Worm (Caenorhabditis elegans) whole organism, L1 larva: Measurements from ENCODE around the gene F15H10.12.

Experiments used
- C16A3.4 ChIP-seq: fragments of 150-350 bp; optimal IDR thresholded peaks from 2 replicates; lab custom pipeline; 2014; ENCODE audit warnings: missing biosample characterization, missing genetic modification characterization
- C34B4.2 ChIP-seq: sonication (generic microtip); optimal IDR thresholded peaks from 2 replicates; lab custom pipeline; 2017; ENCODE audit warnings: mild to moderate bottlenecking, missing genetic modification characterization, missing compliant biosample characterization
- aly-2 ChIP-seq: fragments of 150-350 bp; optimal IDR thresholded peaks from 2 replicates; lab custom pipeline; 2014; ENCODE audit warnings: missing biosample characterization, missing genetic modification characterization
- ama-1 ChIP-seq: fragments of 150-350 bp; optimal IDR thresholded peaks from 2 replicates; lab custom pipeline; 2014
- blmp-1 ChIP-seq: fragments of 150-350 bp; optimal IDR thresholded peaks from 2 replicates; lab custom pipeline; 2014; ENCODE audit warnings: missing biosample characterization, missing genetic modification characterization
- ceh-82 ChIP-seq, 3 experiments: fragments of 150-350 bp in 1 of 3; sonication (generic microtip) in 2 of 3; optimal IDR thresholded peaks; 2 replicates each; lab custom pipeline; 2014 to 2017; ENCODE audit warnings: missing biosample characterization in 3 of 3, missing genetic modification characterization in 3 of 3
- ceh-88 ChIP-seq: fragments of 200-800 bp; sonication (Bioruptor generic); IDR thresholded peaks from 2 replicates; pipeline ENCODE4 v1.3.6; 2022; ENCODE audit warnings: missing genetic modification characterization, missing compliant biosample characterization
- ceh-90 ChIP-seq: sonication (generic microtip); optimal IDR thresholded peaks from 2 replicates; lab custom pipeline; 2016; ENCODE audit warnings: missing genetic modification characterization, missing compliant biosample characterization
- dpl-1 ChIP-seq, 3 experiments: fragments of 150-350 bp in 2 of 3; sonication (generic microtip) in 1 of 3; optimal IDR thresholded peaks; 2 replicates each; lab custom pipeline; 2014 to 2017; ENCODE audit warnings: missing biosample characterization in 3 of 3, missing genetic modification characterization in 3 of 3, missing genetic modification reagents in 3 of 3
- dsc-1 ChIP-seq: sonication (generic microtip); optimal IDR thresholded peaks from 2 replicates; lab custom pipeline; 2016; ENCODE audit warnings: mild to moderate bottlenecking, missing genetic modification characterization, missing compliant biosample characterization
- efl-1 ChIP-seq, 4 experiments: fragments of 150-350 bp; optimal IDR thresholded peaks in 3 of 4; peaks in 1 of 4; 1 replicate in 1 of 4; 2 replicates in 3 of 4; lab custom pipeline; 2014; ENCODE audit warnings: missing biosample characterization in 2 of 4, missing genetic modification characterization in 2 of 4, missing genetic modification reagents in 2 of 4
- egl-13 ChIP-seq: sonication (generic microtip); optimal IDR thresholded peaks from 2 replicates; lab custom pipeline; 2016; ENCODE audit warnings: missing genotype, missing genetic modification reagents, missing genetic modification characterization, missing compliant biosample characterization
- egl-27 ChIP-seq, 2 experiments: fragments of 150-350 bp in 1 of 2; sonication (generic microtip); optimal IDR thresholded peaks; 3 replicates each; lab custom pipeline; 2017 to 2018; ENCODE audit warnings: missing biosample characterization in 2 of 2, missing genetic modification characterization in 2 of 2, missing genetic modification reagents in 2 of 2
- elt-2 ChIP-seq: sonication (generic microtip); optimal IDR thresholded peaks from 2 replicates; lab custom pipeline; 2016; ENCODE audit warnings: missing genetic modification characterization, mild to moderate bottlenecking, inconsistent platforms, missing compliant biosample characterization, missing genetic modification reagents
- fkh-10 ChIP-seq: sonication (generic microtip); optimal IDR thresholded peaks from 2 replicates; lab custom pipeline; 2017; ENCODE audit warnings: missing biosample characterization, missing genetic modification reagents, missing genetic modification characterization
- fkh-8 ChIP-seq: sonication (generic microtip); optimal IDR thresholded peaks from 2 replicates; lab custom pipeline; 2016; ENCODE audit warnings: mild to moderate bottlenecking, missing genetic modification characterization, missing compliant biosample characterization
- fos-1 ChIP-seq: fragments of 150-350 bp; optimal IDR thresholded peaks from 2 replicates; lab custom pipeline; 2014; ENCODE audit warnings: missing biosample characterization, missing genetic modification characterization
- hlh-17 ChIP-seq: fragments of 200-800 bp; sonication (Bioruptor generic); optimal IDR thresholded peaks from 2 replicates; lab custom pipeline; 2018; ENCODE audit warnings: missing genetic modification characterization, mild to moderate bottlenecking, missing compliant biosample characterization, moderate library complexity, borderline replicate concordance
- hpl-2 ChIP-seq: fragments of 150-350 bp; optimal IDR thresholded peaks from 2 replicates; lab custom pipeline; 2014; ENCODE audit warnings: missing biosample characterization, missing genetic modification reagents, missing genetic modification characterization
- isw-1 ChIP-seq: fragments of 200-800 bp; sonication (Bioruptor generic); IDR thresholded peaks from 2 replicates; pipeline ENCODE4 v1.3.6; 2022; ENCODE audit warnings: missing genetic modification characterization, missing compliant biosample characterization
- lin-13 ChIP-seq: fragments of 150-350 bp; optimal IDR thresholded peaks from 2 replicates; lab custom pipeline; 2014; ENCODE audit warnings: missing biosample characterization, missing genetic modification reagents, missing genetic modification characterization
- lin-39 ChIP-seq: fragments of 150-350 bp; optimal IDR thresholded peaks from 2 replicates; lab custom pipeline; 2014; ENCODE audit warnings: missing biosample characterization, missing genetic modification reagents, missing genetic modification characterization
- lir-3 ChIP-seq: sonication (generic microtip); optimal IDR thresholded peaks from 2 replicates; lab custom pipeline; 2016; ENCODE audit warnings: mild to moderate bottlenecking, missing genetic modification characterization, moderate library complexity, missing compliant biosample characterization; ENCODE audit not compliant: poor library complexity
- lsy-2 ChIP-seq, 2 experiments: fragments of 150-350 bp; optimal IDR thresholded peaks; 2 replicates each; lab custom pipeline; 2014; ENCODE audit warnings: missing biosample characterization in 2 of 2, missing genetic modification characterization in 2 of 2
- mdl-1 ChIP-seq, 2 experiments: fragments of 150-350 bp; optimal IDR thresholded peaks; 2 replicates each; lab custom pipeline; 2014 to 2017; ENCODE audit warnings: missing biosample characterization in 2 of 2, missing genetic modification characterization in 2 of 2, inconsistent platforms in 1 of 2
- mef-2 ChIP-seq: fragments of 150-350 bp; optimal IDR thresholded peaks from 2 replicates; lab custom pipeline; 2014; ENCODE audit warnings: missing biosample characterization, missing genetic modification characterization
- nhr-12 ChIP-seq: sonication (generic microtip); optimal IDR thresholded peaks from 2 replicates; lab custom pipeline; 2017; ENCODE audit warnings: missing biosample characterization, missing genetic modification characterization
- nhr-19 ChIP-seq: fragments of 200-800 bp; sonication (Bioruptor generic); conservative IDR thresholded peaks from 2 replicates; pipeline ENCODE4 v1.3.6; 2022; ENCODE audit warnings: missing genetic modification characterization, missing compliant biosample characterization
- nhr-20 ChIP-seq: sonication (generic microtip); optimal IDR thresholded peaks from 2 replicates; lab custom pipeline; 2016; ENCODE audit warnings: mild to moderate bottlenecking, missing genetic modification characterization, missing compliant biosample characterization
- nhr-237 ChIP-seq: fragments of 150-350 bp; optimal IDR thresholded peaks from 2 replicates; lab custom pipeline; 2014; ENCODE audit warnings: missing biosample characterization, missing genetic modification characterization
- nhr-28 ChIP-seq: fragments of 150-350 bp; optimal IDR thresholded peaks from 2 replicates; lab custom pipeline; 2014; ENCODE audit warnings: missing biosample characterization, missing genetic modification characterization
- nhr-71 ChIP-seq: sonication (generic microtip); optimal IDR thresholded peaks from 2 replicates; lab custom pipeline; 2016; ENCODE audit warnings: mild to moderate bottlenecking, missing genetic modification characterization, moderate library complexity, missing compliant biosample characterization
- nhr-90 ChIP-seq: sonication (generic microtip); optimal IDR thresholded peaks from 2 replicates; lab custom pipeline; 2016; ENCODE audit warnings: mild to moderate bottlenecking, missing genetic modification characterization, missing compliant biosample characterization; ENCODE audit not compliant: poor library complexity
- snpc-4 ChIP-seq: fragments of 150-350 bp; optimal IDR thresholded peaks from 2 replicates; lab custom pipeline; 2014; ENCODE audit warnings: missing biosample characterization, missing genetic modification characterization
- snu-23 ChIP-seq: sonication (generic microtip); optimal IDR thresholded peaks from 2 replicates; lab custom pipeline; 2016; ENCODE audit warnings: missing genetic modification characterization, missing compliant biosample characterization
- sox-4 ChIP-seq: sonication (generic microtip); optimal IDR thresholded peaks from 2 replicates; lab custom pipeline; 2016; ENCODE audit warnings: missing genetic modification characterization, missing compliant biosample characterization
- sptf-1 ChIP-seq: fragments of 150-350 bp; optimal IDR thresholded peaks from 2 replicates; lab custom pipeline; 2014; ENCODE audit warnings: missing biosample characterization, missing genetic modification characterization
- swsn-7 ChIP-seq: sonication (generic microtip); optimal IDR thresholded peaks from 2 replicates; lab custom pipeline; 2016; ENCODE audit warnings: missing genetic modification characterization, missing compliant biosample characterization
- tlp-1 ChIP-seq: fragments of 150-350 bp; optimal IDR thresholded peaks from 2 replicates; lab custom pipeline; 2014; ENCODE audit warnings: missing biosample characterization, missing genetic modification characterization
- unc-130 ChIP-seq: fragments of 150-350 bp; optimal IDR thresholded peaks from 2 replicates; lab custom pipeline; 2017; ENCODE audit warnings: missing biosample characterization, missing genetic modification characterization, inconsistent platforms
- unc-98 ChIP-seq: fragments of 200-800 bp; sonication (Bioruptor generic); IDR thresholded peaks from 2 replicates; pipeline ENCODE4 v1.3.6; 2022; ENCODE audit warnings: missing genetic modification characterization, missing compliant biosample characterization
- vab-15 ChIP-seq: sonication (generic microtip); optimal IDR thresholded peaks from 2 replicates; lab custom pipeline; 2017; ENCODE audit warnings: missing genotype, mild to moderate bottlenecking, missing genetic modification characterization, missing compliant biosample characterization
- xbp-1 ChIP-seq: sonication (generic microtip); optimal IDR thresholded peaks from 2 replicates; lab custom pipeline; 2016; ENCODE audit warnings: missing genetic modification characterization, missing compliant biosample characterization
- zag-1 ChIP-seq: fragments of 150-350 bp; optimal IDR thresholded peaks from 2 replicates; lab custom pipeline; 2014; ENCODE audit warnings: missing biosample characterization, missing genetic modification characterization
- ztf-11 ChIP-seq, 2 experiments: sonication (generic microtip); optimal IDR thresholded peaks; 2 replicates each; lab custom pipeline; 2016 to 2017; ENCODE audit warnings: missing genetic modification characterization in 2 of 2, missing biosample characterization in 1 of 2, missing compliant biosample characterization in 1 of 2
- ztf-4 ChIP-seq: fragments of 150-350 bp; optimal IDR thresholded peaks from 2 replicates; lab custom pipeline; 2014; ENCODE audit warnings: missing biosample characterization, missing genetic modification characterization

The F15H10.12 gene

ce11 chrV:10368256-10368655, 41.6 kb downstream of the F15H10.12 start, which contains the start of gene sri-20:
sri-20 (plus strand) TSS chrV:10368556.
- TF ChIP-seq lin-39 (tag; lab: Kevin White, UChicago) = no peak
- TF ChIP-seq nhr-237 (tag; lab: Kevin White, UChicago) = no peak
- no peak for TF ChIP-seq zag-1 (tag; lab: Kevin White, UChicago)
- TF ChIP-seq efl-1 (optimal IDR thresholded peaks at IDR 0.05; lab: Kevin White, UChicago) = no peak
- TF ChIP-seq efl-1 (GFP tag; optimal IDR thresholded peaks at IDR 0.05 in 1 of 2; lab: Kevin White, UChicago) = peak in 1 of 2 experiments; percentile 75
- TF ChIP-seq sptf-1 (tag; lab: Kevin White, UChicago) = no peak
- no peak for TF ChIP-seq egl-13 (tag; lab: Kevin White, UChicago)
- TF ChIP-seq, all 84 proteins: peak for 1

- no peak for TF ChIP-seq lir-3
- no peak for TF ChIP-seq hlh-17 (GFP tag; lab: Kevin White, UChicago)
- TF ChIP-seq, all 84 proteins: peak for 0
Measured at ce11 chrV:10363834-10364233, 46.0 kb downstream of the F15H10.12 start.

DNA sequence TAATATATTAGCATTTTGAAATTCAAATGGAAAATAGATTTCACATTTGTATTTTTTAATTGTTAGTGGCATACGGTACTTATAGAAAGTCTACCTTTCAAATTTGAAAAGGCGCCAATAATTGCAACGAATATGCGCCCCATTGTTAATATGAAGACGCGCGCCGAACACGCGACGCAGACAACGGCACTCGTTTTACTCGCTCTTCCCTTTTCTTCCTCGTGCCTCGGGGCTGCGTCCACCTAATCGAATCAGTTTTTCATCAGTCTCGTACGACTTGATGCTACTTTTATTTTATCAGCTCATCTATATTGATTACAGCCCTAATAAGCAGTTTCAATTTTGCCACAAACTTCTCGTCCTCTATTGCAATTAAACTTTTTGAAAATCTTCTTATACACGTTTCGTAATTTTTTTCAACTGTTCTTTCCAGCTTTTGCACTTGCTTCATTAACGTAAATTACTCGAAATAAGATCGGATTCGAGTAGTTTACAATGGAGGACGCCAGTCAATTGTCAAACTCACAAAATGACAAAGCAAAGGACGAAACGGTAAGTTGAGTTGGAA, 48.0 kb downstream of the F15H10.12 start, which contains the start of gene cash-1:
Gene cash-1 (plus strand): TSS at position 432 of the 568 bp plus-strand sequence.
- TF ChIP-seq efl-1 (optimal IDR thresholded peaks at IDR 0.05; lab: Kevin White, UChicago) (peak; percentile 72 to 84), efl-1 (GFP tag; optimal IDR thresholded peaks at IDR 0.05 in 1 of 2; lab: Kevin White, UChicago) (peak; percentile 87 to 98), hpl-2 (GFP tag; lab: Kevin White, UChicago) (peak; percentile 14), unc-98 (GFP tag; lab: Robert Waterston, UW) (no peak), ama-1 (no peak), swsn-7 (peak; percentile 61), egl-13 (tag; lab: Kevin White, UChicago) (peak; percentile 22), C16A3.4 (tag; lab: Kevin White, UChicago) (peak; percentile 38), sptf-1 (tag; lab: Kevin White, UChicago) (no peak), nhr-20 (tag; lab: Kevin White, UChicago) (peak; percentile 73), C34B4.2 (tag; lab: Kevin White, UChicago) (no peak), blmp-1 (tag; lab: Kevin White, UChicago) (peak; percentile 74), snu-23 (GFP tag; lab: Kevin White, UChicago) (peak; percentile 72), fkh-8 (tag; lab: Kevin White, UChicago) (peak; percentile 71), mef-2 (no peak), sox-4 (tag; lab: Kevin White, UChicago) (no peak), vab-15 (tag; lab: Kevin White, UChicago) (peak; percentile 46), hlh-17 (GFP tag; lab: Kevin White, UChicago) (no peak), nhr-71 (tag; lab: Kevin White, UChicago) (peak; percentile 82), isw-1 (GFP tag; lab: Robert Waterston, UW) (peak; percentile 67), lsy-2 (tag; optimal IDR thresholded peaks at IDR 0.05; lab: Kevin White, UChicago) (peak; percentile 56 to 86), aly-2 (tag; lab: Kevin White, UChicago) (no peak), snpc-4 (tag; lab: Kevin White, UChicago) (peak; percentile 55), fkh-10 (GFP tag; lab: Kevin White, UChicago) (peak; percentile 36), unc-130 (peak; percentile 68), ztf-4 (tag; lab: Kevin White, UChicago) (no peak), ceh-88 (GFP tag; lab: Robert Waterston, UW) (no peak; the same call in 1 of the 2 replicates), fos-1 (tag; lab: Kevin White, UChicago) (no peak), elt-2 (peak; percentile 43), nhr-90 (tag; lab: Kevin White, UChicago) (peak; percentile 60), lin-13 (peak; percentile 52), mdl-1 (tag; optimal IDR thresholded peaks at IDR 0.05; lab: Kevin White, UChicago) (peak in 1 of 2 experiments; percentile 82), ceh-90 (tag; lab: Kevin White, UChicago) (no peak), nhr-19 (GFP tag; lab: Robert Waterston, UW) (peak; percentile 58), egl-27 (tag; optimal IDR thresholded peaks at IDR 0.05; lab: Kevin White, UChicago) (no peak), dpl-1 (GFP tag; optimal IDR thresholded peaks at IDR 0.05; lab: Kevin White, UChicago) (peak; percentile 80 to 89 (median 83)), nhr-12 (tag; lab: Kevin White, UChicago) (no peak), lir-3 (peak; percentile 31), ztf-11 (tag; optimal IDR thresholded peaks at IDR 0.05; lab: Kevin White, UChicago) (no peak), nhr-28 (no peak), xbp-1 (tag; lab: Kevin White, UChicago) (peak; percentile 68), tlp-1 (tag; lab: Kevin White, UChicago) (no peak), dsc-1 (peak; percentile 12), ceh-82 (tag; optimal IDR thresholded peaks at IDR 0.05; lab: Kevin White, UChicago) (peak; percentile 6 to 77 (median 18))
